Fruit fly (Drosophila melanogaster) Kc167 (cell line): ENCODE results near the gene Ir25a.

ENCODE experiments used
- Myc ChIP-seq: fragments of >200 bp; optimal IDR thresholded peaks from 2 replicates; lab custom pipeline; 2017; ENCODE audit warnings: missing external identifiers
- Sin3A ChIP-seq: fragments of >200 bp; optimal IDR thresholded peaks from 2 replicates; lab custom pipeline; 2018; ENCODE audit warnings: missing external identifiers
- h ChIP-seq: fragments of >200 bp; optimal IDR thresholded peaks from 3 replicates; lab custom pipeline; 2018; ENCODE audit warnings: missing external identifiers
- insv ChIP-seq: fragments of >200 bp; optimal IDR thresholded peaks from 3 replicates; lab custom pipeline; 2018; ENCODE audit warnings: missing external identifiers
- psq ChIP-seq: fragments of >200 bp; optimal IDR thresholded peaks from 2 replicates; lab custom pipeline; 2017; ENCODE audit warnings: missing external identifiers
- ttk ChIP-seq: sonication (Bioruptor generic); optimal IDR thresholded peaks from 2 replicates; lab custom pipeline; 2017; ENCODE audit warnings: missing external identifiers

Ir25a gene

DNA sequence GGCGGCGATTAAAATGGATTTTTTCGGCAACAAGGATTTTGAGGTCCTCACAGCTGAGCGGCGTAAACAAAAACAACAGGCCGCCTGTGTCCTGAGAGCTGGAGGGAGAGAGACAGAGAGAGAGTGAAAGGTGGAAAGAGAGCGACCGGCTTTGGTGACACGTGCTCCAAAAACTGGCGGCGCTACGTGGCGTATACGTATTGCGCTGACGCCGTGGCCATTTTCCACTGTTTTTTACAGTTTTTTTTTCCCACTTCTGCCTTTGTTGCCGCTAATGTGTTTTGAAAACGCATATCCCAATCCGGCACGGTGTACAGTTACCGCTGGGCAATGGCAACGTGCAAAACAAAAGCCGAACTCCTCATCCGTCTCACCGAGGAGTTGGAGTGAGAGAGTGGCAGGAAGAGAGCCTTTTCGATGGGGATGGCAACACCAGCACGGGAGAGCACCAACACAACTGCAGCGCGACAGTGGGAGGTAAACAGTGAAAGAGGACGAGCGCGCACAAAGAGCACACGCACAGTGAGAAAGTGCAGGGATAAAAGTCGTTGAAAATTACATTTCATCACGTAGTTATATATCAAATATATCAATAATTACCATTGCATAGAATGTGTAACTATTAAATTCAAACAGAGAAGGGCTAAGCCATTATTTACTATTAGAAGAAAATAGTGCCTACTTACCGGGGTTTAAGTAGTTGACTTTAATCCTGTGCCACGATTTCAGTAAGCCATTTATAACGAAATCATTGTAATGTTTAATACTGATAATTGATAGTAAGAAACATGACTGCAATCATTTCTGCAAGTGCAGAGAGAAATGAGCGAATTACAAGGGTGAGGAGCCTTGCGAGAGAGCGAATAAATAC, 14.4 kb downstream of the Ir25a start:
- TF ChIP-seq h: no peak
- no peak for TF ChIP-seq Myc
- TF ChIP-seq insv: no peak
- TF ChIP-seq Sin3A (lab: Kevin White, UChicago): no peak
- TF ChIP-seq ttk (lab: Kevin White, UChicago): no peak
- TF ChIP-seq psq (lab: Kevin White, UChicago): no peak

DNA sequence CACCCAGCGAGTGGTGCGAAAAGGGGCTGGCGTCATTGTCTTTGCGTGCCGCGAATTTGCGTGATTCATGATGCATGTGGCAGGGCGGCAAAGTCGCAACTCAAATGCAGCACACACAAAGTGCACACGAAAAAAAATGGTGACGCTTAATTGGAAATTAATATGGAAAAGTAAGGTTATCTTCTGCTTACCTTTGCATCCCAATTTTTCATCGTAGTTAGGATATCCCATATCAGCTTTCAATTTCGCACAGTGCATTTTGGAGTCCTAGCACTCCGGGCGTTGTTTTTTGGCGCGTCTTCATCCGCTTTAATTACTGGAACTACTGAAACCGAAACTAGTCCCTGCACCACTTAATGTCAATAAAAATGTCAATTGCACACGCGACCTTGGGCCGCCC, 15.1 kb downstream of the Ir25a start:
- TF ChIP-seq psq (lab: Kevin White, UChicago) (no peak), h (no peak)

DNA sequence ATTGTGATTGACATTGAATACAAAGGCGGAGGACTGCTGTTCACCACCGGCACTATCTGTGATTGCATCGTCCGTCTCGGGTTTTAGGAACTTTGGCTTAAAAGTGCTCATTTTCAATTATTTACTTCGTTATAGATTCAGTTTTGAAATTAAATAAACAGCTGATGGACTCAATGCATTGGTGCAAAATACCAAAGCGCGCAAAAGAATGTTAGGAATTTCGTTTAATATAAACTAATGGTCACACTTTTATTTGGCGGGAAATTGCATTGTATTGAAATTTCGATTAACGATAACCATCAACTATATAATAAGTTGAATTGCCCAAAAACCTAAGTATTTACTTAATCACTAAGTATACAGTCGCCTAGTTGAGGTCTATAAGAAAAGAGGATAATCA, 17.0 kb downstream of the Ir25a start, which contains the start of gene CG3225:
Gene CG3225 (minus strand): TSS at position 190 of the 400 bp plus-strand sequence.
- no peak for TF ChIP-seq h
- TF ChIP-seq insv: no peak
- no peak for TF ChIP-seq Myc
- no peak for TF ChIP-seq Sin3A (lab: Kevin White, UChicago)
- no peak for TF ChIP-seq ttk (lab: Kevin White, UChicago)
- no peak for TF ChIP-seq psq (lab: Kevin White, UChicago)

DNA sequence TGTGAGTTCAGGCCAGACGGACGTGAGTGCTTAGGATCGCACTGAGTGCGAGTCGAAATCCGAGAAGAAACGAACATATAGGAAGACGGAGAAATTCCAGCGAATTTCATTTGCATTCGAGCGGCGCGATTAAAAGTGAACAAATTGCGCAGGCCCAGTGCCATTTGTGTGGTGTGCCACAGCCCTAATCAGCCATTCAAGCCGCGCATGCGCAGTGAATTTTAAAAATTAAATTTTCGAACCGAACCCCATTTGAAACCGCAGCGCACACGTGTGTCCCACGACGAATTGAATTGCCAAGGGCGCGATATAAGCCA, 22.1 kb downstream of the Ir25a start:
- TF ChIP-seq Sin3A (lab: Kevin White, UChicago) (no peak), h (no peak), Myc (no peak), ttk (lab: Kevin White, UChicago) (no peak), insv (no peak), psq (lab: Kevin White, UChicago) (no peak)

DNA sequence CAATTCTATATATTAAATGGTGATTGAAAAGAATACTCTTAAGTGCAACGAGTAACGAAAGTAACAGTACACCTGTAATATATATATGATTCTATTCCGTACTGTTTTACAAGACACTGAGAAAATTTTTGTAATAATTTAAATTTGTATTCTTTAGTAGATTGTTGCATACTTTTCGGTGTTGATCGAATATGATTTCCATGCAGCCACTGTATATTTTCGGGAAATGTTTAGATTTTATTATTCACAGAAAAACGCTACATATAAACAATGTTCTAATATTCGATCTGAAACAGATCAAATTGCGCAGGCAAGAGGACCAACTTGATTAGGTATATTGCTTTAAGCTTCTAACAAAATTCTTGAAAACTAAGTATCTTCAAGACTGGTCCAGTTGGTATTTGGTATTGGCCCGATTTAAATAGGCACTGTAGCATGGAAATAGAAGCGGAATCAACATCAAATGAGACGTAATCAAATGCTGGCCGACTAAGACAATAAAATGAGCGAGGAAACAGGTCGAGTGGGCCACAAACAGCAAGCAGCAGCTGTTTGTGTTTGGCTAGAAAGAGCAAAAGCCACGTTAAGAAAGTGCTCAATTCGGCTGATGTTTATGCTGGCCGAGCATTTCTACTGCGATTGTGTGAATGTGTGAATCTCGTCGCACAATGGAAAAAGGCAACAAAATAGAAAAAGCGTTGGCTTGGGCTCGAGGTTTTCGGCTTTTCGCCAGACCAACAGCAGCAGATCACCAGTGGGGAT, 22.7 kb downstream of the Ir25a start, which contains the start of gene CG15629:
Gene CG15629 (plus strand): TSS at position 749 of the 762 bp plus-strand sequence.
- TF ChIP-seq Myc (no peak), psq (lab: Kevin White, UChicago) (no peak), Sin3A (lab: Kevin White, UChicago) (no peak), h (no peak), ttk (lab: Kevin White, UChicago) (no peak), insv (no peak)

DNA sequence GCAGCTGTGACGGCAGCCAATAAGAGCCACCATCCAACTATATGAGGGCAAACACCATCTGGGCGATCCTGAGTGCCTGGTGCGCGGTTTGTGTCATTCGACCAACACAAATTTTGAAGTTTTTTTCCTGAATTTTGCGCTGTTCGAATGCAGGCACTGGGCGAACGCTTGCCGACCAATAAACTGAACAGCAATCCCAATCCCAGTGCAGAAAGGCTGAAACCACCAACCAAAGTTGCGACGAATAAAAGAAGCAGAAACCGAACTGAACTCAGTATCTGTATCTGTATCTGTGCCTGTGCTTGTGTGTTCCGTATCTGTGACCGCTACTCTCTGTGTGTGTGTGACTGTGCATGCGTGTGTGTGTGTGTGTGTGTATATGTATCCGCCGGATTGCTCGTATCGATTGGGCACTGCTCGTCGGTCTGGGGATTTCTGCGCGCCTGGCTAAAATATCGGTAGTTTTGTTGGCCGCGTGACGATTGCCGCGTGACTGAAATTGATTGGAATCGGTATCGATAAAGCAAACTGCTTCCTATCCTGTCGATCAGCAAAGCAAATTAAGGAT, 23.5 kb downstream of the Ir25a start:
- TF ChIP-seq h: no peak
- TF ChIP-seq Myc: no peak
- no peak for TF ChIP-seq insv
- no peak for TF ChIP-seq psq (lab: Kevin White, UChicago)
- TF ChIP-seq ttk (lab: Kevin White, UChicago): no peak

DNA sequence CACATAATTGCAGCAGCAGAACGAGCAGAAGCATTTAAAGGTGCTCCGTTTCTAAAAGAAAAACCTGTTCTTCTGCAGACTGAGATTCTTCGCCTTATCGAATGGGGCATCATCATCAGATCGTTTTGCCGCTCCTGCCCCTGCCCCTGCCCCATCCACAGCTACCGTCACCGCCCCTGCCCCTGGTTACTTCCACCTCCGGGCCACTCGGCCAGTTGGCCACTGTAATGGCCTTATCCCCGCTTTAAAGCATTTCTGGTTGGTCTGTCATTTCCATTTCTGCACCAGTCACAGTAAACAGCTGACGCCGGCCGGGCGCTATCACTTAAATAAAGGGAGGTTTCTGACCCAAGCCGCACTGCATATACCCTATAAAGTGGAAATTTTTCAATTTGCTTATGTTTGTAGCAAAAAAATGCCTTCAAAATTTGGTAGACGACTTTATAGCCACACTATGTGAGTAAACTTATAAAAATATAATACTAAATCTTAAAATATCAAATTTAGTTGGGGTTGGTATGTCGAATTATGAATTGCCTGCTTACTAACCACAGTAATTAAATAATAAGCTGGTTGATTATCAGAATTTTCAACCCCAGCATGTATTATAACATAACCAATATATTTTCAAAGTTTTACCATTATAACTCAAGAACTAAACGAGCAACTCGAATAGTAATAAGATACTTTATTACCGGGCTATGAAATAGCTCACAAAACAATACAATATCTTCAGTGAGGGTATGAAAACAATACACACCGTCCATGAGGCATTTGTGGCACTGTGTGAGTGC, 24.2 kb downstream of the Ir25a start:
- no peak for TF ChIP-seq ttk (lab: Kevin White, UChicago)
- no peak for TF ChIP-seq Myc

DNA sequence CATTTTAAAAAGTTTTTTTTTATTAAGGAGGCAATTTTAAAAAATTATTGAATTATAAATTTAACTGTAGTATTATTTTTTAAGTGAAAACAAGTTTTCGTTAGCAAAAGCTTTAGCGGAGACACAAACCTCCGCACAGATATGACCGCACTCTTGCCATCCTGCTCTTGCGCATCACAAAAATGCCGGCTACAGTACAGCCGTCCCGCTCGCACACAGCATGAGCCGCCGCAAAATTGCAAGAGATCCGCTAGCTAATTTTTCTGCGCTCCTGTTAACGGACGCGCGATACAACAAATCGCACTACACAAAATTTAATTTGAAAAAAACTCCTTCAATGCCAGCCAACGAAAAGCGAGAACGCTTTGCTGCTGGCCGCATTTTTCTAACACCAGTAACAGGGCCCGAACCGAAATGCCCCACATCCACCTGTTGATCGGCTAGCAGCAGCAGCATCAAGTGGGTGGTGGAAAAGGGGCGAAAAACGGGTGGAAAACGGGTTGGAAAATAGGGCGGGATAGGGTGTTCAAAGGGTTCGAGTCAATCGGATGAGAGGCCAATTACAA, 25.0 kb downstream of the Ir25a start:
- TF ChIP-seq ttk (lab: Kevin White, UChicago) (no peak), insv (no peak), psq (lab: Kevin White, UChicago) (no peak), h (no peak), Sin3A (lab: Kevin White, UChicago) (no peak), Myc (no peak)

DNA sequence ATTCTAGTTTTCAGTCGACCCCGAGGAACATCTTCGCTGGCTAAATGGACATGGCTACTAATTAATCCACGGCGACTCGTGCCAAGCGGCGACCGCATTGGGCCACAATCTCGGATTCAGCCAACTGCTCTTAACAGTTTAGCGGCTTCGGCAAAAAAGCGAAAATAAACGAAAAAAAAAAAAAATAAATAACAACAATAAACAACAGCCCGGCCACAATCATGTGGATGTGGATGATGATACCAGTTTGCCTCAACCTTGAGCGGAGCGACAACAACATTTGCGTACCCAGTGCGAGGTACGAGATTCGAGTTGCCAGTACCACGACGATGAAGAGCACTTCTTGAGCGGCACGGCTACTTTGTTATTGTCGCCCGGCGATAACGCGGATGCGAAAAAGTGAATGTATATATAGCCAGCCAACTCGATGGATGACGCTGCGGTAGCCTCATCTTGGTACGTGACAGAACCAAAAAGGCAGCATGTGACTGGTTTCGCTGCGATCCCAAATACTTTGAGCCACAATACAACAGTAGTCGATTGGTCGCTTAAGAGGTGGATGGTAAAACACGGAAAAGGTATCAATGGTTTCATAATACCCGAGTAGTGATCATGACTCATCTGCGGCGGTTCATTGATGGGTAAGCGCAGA, 27.0 kb downstream of the Ir25a start:
- TF ChIP-seq Myc: no peak
- TF ChIP-seq h: no peak
- TF ChIP-seq ttk (lab: Kevin White, UChicago): no peak
- no peak for TF ChIP-seq Sin3A (lab: Kevin White, UChicago)
- no peak for TF ChIP-seq psq (lab: Kevin White, UChicago)
- no peak for TF ChIP-seq insv

DNA sequence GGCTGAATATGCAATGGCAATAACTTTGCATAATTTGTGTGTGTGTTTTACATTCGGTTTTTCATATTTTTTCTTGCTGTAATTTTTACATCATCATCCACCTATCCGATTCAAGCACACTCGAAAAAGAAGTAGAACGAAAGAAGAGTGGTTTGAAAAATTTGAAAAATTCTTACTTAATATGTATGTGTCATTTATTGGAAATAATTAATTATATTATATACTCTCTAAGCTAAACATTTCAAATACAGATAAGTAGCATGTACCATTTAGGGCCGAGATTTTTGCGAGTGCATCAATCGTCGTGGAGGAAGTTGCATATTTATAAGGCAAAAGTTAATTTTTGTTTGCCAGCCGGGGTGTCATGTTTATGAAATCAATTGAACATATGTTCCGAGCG, 29.0 kb downstream of the Ir25a start:
- TF ChIP-seq psq (lab: Kevin White, UChicago) (no peak), Myc (no peak), Sin3A (lab: Kevin White, UChicago) (no peak), h (no peak), ttk (lab: Kevin White, UChicago) (no peak), insv (no peak)

DNA sequence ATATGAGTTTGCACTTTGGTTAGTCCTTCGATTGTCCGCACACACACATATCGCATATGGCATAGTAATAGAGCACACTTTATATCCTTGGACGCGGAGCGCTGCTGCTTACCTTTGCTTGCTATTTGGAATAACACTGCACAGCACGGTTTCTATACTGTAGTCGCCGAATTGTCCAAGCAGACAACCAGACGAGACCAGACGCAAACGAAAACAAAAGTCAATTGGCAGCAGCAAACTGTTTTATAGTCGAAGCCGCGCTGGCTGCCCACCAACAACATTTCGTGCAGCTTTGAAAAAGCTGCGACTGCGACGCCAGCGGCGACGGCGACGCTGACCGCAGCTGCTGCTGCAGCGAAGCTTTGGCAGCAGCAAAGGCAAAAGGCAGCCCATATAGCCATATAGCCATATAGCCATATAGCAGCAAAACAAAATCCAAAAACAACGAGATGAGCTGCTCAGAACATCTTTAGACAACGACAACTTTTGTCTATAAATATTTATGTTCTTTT, 33.3 kb downstream of the Ir25a start, which contains the start of gene slf:
Gene slf (minus strand): TSS at position 219 of the 512 bp plus-strand sequence.
- TF ChIP-seq h: no peak
- no peak for TF ChIP-seq Sin3A (lab: Kevin White, UChicago)
